Worm (Caenorhabditis elegans) whole organism, mixed stage, embryonic: ENCODE measurements around the gene him-10.
A peak's percentile ranks its signal among the peaks of the same experiment; 100 is the strongest.

ENCODE experiments used
- M03D4.4 ChIP-seq: sonication (generic microtip); optimal IDR thresholded peaks from 2 replicates; lab custom pipeline; 2017; ENCODE audit warnings: mild to moderate bottlenecking, missing genetic modification characterization, missing compliant biosample characterization
- bed-3 ChIP-seq: fragments of 200-800 bp; sonication (Bioruptor generic); optimal IDR thresholded peaks from 3 replicates; lab custom pipeline; 2018; ENCODE audit warnings: mild to moderate bottlenecking, missing genetic modification characterization, moderate library complexity, missing compliant biosample characterization
- ceh-39 ChIP-seq: fragments of 150-350 bp; optimal IDR thresholded peaks from 2 replicates; lab custom pipeline; 2014; ENCODE audit warnings: missing biosample characterization, missing genetic modification characterization
- ceh-43 ChIP-seq: fragments of 200-800 bp; sonication (Bioruptor generic); optimal IDR thresholded peaks from 2 replicates; lab custom pipeline; 2018; ENCODE audit warnings: mild to moderate bottlenecking, missing genetic modification characterization, moderate library complexity, missing compliant biosample characterization
- ceh-83 ChIP-seq: fragments of 200-800 bp; sonication (Bioruptor generic); optimal IDR thresholded peaks from 2 replicates; lab custom pipeline; 2018; ENCODE audit warnings: mild to moderate bottlenecking, missing genetic modification characterization, missing compliant biosample characterization
- cnd-1 ChIP-seq: fragments of 200-800 bp; sonication (Bioruptor generic); optimal IDR thresholded peaks from 2 replicates; lab custom pipeline; 2018; ENCODE audit warnings: mild to moderate bottlenecking, missing genetic modification characterization, missing compliant biosample characterization
- drap-1 ChIP-seq: fragments of 200-800 bp; sonication (Bioruptor generic); optimal IDR thresholded peaks from 3 replicates; lab custom pipeline; 2018; ENCODE audit warnings: mild to moderate bottlenecking, missing genetic modification characterization, missing compliant biosample characterization
- elt-1 ChIP-seq: sonication (generic microtip); optimal IDR thresholded peaks from 2 replicates; lab custom pipeline; 2017; ENCODE audit warnings: missing genetic modification characterization, mild to moderate bottlenecking, missing compliant biosample characterization, antibody characterized with exemption, moderate library complexity, borderline replicate concordance; ENCODE audit not compliant: insufficient read depth
- flh-1 ChIP-seq: fragments of 200-800 bp; sonication (Bioruptor generic); optimal IDR thresholded peaks from 2 replicates; lab custom pipeline; 2018; ENCODE audit warnings: mild to moderate bottlenecking, missing genetic modification characterization, moderate library complexity, missing compliant biosample characterization
- ham-2 ChIP-seq: fragments of 200-800 bp; sonication (Bioruptor generic); optimal IDR thresholded peaks from 2 replicates; lab custom pipeline; 2018; ENCODE audit warnings: mild to moderate bottlenecking, missing genetic modification characterization, missing compliant biosample characterization
- hlh-1 ChIP-seq: fragments of 150-350 bp; optimal IDR thresholded peaks from 2 replicates; lab custom pipeline; 2014; ENCODE audit warnings: missing biosample characterization, missing genetic modification reagents, missing genetic modification characterization
- lin-13 ChIP-seq: fragments of 150-350 bp; optimal IDR thresholded peaks from 2 replicates; lab custom pipeline; 2014; ENCODE audit warnings: missing biosample characterization, missing genetic modification characterization
- lin-32 ChIP-seq: fragments of 200-800 bp; sonication (Bioruptor generic); optimal IDR thresholded peaks from 2 replicates; lab custom pipeline; 2018; ENCODE audit warnings: mild to moderate bottlenecking, missing genetic modification characterization, missing compliant biosample characterization
- lsy-2 ChIP-seq: fragments of 150-350 bp; optimal IDR thresholded peaks from 2 replicates; lab custom pipeline; 2014; ENCODE audit warnings: missing biosample characterization, missing genetic modification characterization
- mab-5 ChIP-seq: fragments of 150-350 bp; optimal IDR thresholded peaks from 2 replicates; lab custom pipeline; 2014; ENCODE audit warnings: missing biosample characterization, missing genetic modification characterization
- mls-2 ChIP-seq: sonication (generic microtip); optimal IDR thresholded peaks from 2 replicates; lab custom pipeline; 2016; ENCODE audit warnings: mild to moderate bottlenecking, missing genetic modification characterization, moderate library complexity, missing compliant biosample characterization
- nhr-12 ChIP-seq: fragments of 150-350 bp; optimal IDR thresholded peaks from 2 replicates; lab custom pipeline; 2014; ENCODE audit warnings: missing biosample characterization, missing genetic modification characterization
- nhr-2 ChIP-seq: fragments of 150-350 bp; optimal IDR thresholded peaks from 2 replicates; lab custom pipeline; 2014; ENCODE audit warnings: missing biosample characterization, missing genetic modification characterization
- nhr-237 ChIP-seq: fragments of 150-350 bp; optimal IDR thresholded peaks from 2 replicates; lab custom pipeline; 2014; ENCODE audit warnings: missing biosample characterization, missing genetic modification characterization
- nhr-28 ChIP-seq: fragments of 150-350 bp; optimal IDR thresholded peaks from 2 replicates; lab custom pipeline; 2014; ENCODE audit warnings: missing biosample characterization, missing genetic modification characterization
- nhr-76 ChIP-seq: sonication (generic microtip); optimal IDR thresholded peaks from 2 replicates; lab custom pipeline; 2017; ENCODE audit warnings: missing biosample characterization, missing genetic modification characterization
- pha-4 ChIP-seq: fragments of 150-350 bp; optimal IDR thresholded peaks from 2 replicates; lab custom pipeline; 2018; ENCODE audit warnings: missing biosample characterization, missing genetic modification reagents, missing genetic modification characterization
- sem-2 ChIP-seq: fragments of 200-800 bp; sonication (Bioruptor generic); optimal IDR thresholded peaks from 2 replicates; lab custom pipeline; 2018; ENCODE audit warnings: mild to moderate bottlenecking, missing genetic modification characterization, missing compliant biosample characterization
- snpc-4 ChIP-seq: fragments of 150-350 bp; optimal IDR thresholded peaks from 2 replicates; lab custom pipeline; 2014; ENCODE audit warnings: missing biosample characterization, missing genetic modification characterization
- sptf-1 ChIP-seq: sonication (generic microtip); optimal IDR thresholded peaks from 2 replicates; lab custom pipeline; 2017; ENCODE audit warnings: mild to moderate bottlenecking, missing genetic modification characterization, moderate library complexity, missing compliant biosample characterization
- tbx-8 ChIP-seq: fragments of 200-800 bp; sonication (Bioruptor generic); optimal IDR thresholded peaks from 2 replicates; lab custom pipeline; 2018; ENCODE audit warnings: mild to moderate bottlenecking, missing genetic modification characterization, moderate library complexity, missing compliant biosample characterization
- unc-120 ChIP-seq: sonication (generic microtip); optimal IDR thresholded peaks from 2 replicates; lab custom pipeline; 2017; ENCODE audit warnings: missing genetic modification characterization, missing compliant biosample characterization; ENCODE audit not compliant: poor library complexity, severe bottlenecking
- unc-39 ChIP-seq: fragments of 150-350 bp; optimal IDR thresholded peaks from 2 replicates; lab custom pipeline; 2014; ENCODE audit warnings: missing biosample characterization, missing genetic modification characterization
- unc-62 ChIP-seq: fragments of 150-350 bp; optimal IDR thresholded peaks from 2 replicates; lab custom pipeline; 2014; ENCODE audit warnings: missing biosample characterization, missing genetic modification reagents, missing genetic modification characterization
- zip-8 ChIP-seq: fragments of 150-350 bp; optimal IDR thresholded peaks from 2 replicates; lab custom pipeline; 2014; ENCODE audit warnings: missing biosample characterization, missing genetic modification characterization
- ztf-11 ChIP-seq: fragments of 150-350 bp; optimal IDR thresholded peaks from 2 replicates; lab custom pipeline; 2014; ENCODE audit warnings: missing biosample characterization, missing genetic modification characterization

Gene him-10

DNA sequence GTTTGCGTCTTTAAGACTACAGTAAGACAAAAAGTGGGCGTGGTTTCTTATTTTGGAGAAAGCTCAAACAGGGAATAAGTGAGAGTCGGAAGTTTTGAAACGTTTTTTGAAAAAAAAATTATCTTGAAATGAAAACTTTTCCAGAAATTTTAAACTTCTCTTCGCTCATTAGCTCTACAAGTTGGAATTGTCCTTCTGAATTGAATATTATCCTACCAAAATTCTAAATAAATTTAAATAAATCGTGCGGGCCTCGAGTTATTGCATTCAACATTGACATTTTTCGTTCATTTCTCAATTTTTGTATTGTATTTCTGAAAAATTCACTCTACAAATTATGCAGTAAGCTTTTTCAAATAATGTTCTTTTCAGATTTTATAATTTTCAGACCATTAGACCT, 2.2 kb downstream of the him-10 start, which contains the start of gene R12B2.3:
TSS of gene R12B2.3 (plus strand) at position 301 of the 400 bp plus-strand sequence.
- no peak for TF ChIP-seq nhr-237 (tag; lab: Kevin White, UChicago)
- TF ChIP-seq lin-13 (tag; lab: Kevin White, UChicago) = no peak
- TF ChIP-seq bed-3 (GFP tag; lab: Kevin White, UChicago) = no peak
- TF ChIP-seq, all 35 proteins: peak for 0

DNA sequence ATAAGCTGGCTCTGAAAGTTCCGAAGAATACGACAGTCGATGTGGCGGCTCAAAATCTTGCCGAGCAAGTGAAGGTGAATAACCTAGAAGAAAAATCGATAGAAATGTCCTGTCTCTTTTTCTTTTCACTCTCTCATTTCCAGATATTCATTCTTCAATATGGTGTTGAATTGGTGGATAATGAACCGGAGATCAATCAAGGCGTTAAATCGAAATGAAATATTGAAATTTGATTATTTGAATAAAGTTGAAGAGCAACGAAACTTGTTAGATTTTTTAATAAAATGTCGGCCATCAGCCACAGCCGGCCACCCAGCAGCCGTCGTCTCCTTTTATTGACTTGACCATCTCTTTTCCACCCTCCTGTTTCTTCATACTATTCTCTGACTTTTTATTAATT, 3.7 kb downstream of the him-10 start, which contains the start of gene R12B2.2:
TSS of gene R12B2.2 (plus strand) at position 301 of the 400 bp plus-strand sequence.
- TF ChIP-seq unc-62 (GFP tag; lab: Kevin White, UChicago) (no peak), zip-8 (tag; lab: Kevin White, UChicago) (no peak), sptf-1 (no peak), drap-1 (no peak), nhr-12 (tag; lab: Kevin White, UChicago) (no peak)

DNA sequence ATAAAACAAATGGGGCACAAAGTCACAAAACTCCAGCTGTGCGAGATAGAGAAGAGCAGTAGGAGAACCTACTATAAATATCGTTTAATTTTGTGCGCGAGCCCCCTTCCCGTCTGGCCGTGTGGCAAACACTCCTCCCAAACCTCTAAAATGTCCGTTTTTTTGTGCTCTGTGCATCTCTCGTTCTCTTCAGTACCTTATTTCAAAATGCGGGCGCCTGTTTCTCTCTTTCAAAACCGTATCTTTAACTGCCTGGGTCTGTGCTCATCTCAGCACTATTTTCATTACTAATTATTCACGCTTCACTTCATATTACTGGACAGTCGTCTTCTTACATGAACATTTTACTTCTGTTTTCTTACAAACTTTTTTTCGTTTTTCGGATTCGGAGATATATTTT, 7.0 kb downstream of the him-10 start:
- TF ChIP-seq cnd-1 (tag; lab: Kevin White, UChicago) = no peak
- no peak for TF ChIP-seq unc-120
- no peak for TF ChIP-seq ceh-43 (GFP tag; lab: Kevin White, UChicago)
- TF ChIP-seq nhr-28 (tag; lab: Kevin White, UChicago) = no peak
- TF ChIP-seq ceh-83 (GFP tag; lab: Kevin White, UChicago) = no peak
- no peak for TF ChIP-seq ham-2 (GFP tag; lab: Kevin White, UChicago)
- TF ChIP-seq nhr-237 (tag; lab: Kevin White, UChicago) = no peak
- no peak for TF ChIP-seq drap-1
- no peak for TF ChIP-seq M03D4.4 (tag; lab: Kevin White, UChicago)
- no peak for TF ChIP-seq nhr-2 (tag; lab: Kevin White, UChicago)
- no peak for TF ChIP-seq ztf-11 (tag; lab: Kevin White, UChicago)
- TF ChIP-seq nhr-76 (tag; lab: Kevin White, UChicago) = no peak
- TF ChIP-seq hlh-1 = no peak
- no peak for TF ChIP-seq unc-39 (tag; lab: Kevin White, UChicago)

DNA sequence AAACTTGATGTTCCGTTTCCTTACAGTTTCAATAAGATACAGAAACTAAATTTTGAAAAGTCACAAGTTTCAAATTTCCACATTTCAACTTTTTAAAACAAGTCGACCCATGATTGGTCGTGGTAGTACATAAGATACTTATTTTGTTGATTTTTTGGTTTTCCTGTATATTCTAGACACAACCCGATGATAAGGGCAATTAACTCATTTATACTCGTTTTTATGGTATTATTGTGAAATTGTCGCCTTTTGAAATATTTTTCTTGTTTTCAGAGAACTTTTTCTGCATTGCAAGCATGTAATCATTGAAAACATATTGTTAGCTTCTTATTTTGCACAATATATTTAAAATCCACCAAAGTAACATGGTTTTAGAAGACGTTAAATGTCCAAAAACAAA, 8.9 kb downstream of the him-10 start:
- no peak for TF ChIP-seq lin-32 (GFP tag; lab: Kevin White, UChicago)
- TF ChIP-seq M03D4.4 (tag; lab: Kevin White, UChicago) = no peak
- no peak for TF ChIP-seq mab-5 (tag; lab: Kevin White, UChicago)
- TF ChIP-seq lsy-2 (tag; lab: Kevin White, UChicago) = no peak

DNA sequence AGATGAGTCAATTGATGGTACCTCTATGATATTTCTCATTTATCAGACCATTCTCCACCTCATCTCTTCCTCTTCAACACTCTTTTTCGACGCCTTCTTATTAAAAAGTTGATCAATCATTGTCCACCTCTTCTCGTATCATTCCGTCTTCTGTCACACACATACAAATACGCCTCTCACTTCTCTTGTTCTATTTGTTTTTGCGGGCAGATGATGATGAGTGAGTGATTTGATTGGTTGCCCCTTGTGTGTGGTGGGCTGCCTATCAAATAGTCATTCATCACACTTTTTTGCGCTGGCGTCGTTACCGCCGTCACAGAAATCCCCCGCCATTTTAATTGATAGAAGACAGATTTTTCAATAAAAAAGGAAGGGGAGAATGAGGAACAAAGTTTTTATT, 9.6 kb downstream of the him-10 start:
- TF ChIP-seq unc-62 (GFP tag; lab: Kevin White, UChicago) (peak; percentile 59), ceh-83 (GFP tag; lab: Kevin White, UChicago) (no peak), sptf-1 (no peak), lin-32 (GFP tag; lab: Kevin White, UChicago) (no peak), nhr-76 (tag; lab: Kevin White, UChicago) (no peak)

DNA sequence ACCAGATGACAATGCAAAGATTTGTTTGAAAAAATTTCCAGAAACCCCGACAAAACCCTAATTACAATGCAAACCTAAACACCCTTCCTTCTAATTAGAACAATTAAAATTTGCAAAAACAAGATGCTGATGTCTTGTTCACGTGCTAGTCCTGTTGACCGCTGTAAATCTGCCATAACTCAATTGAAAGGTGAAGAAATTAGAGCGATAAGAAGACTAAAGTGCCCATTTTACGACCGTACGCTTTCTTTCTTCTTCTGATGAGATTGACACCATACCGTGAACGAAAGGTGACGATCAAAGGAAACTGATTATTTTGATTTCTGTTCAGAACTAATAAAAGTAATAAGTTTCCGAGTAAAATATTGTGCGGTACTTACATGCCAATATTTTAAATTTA, 10.4 kb downstream of the him-10 start:
- TF ChIP-seq ham-2 (GFP tag; lab: Kevin White, UChicago) = no peak
- no peak for TF ChIP-seq ceh-43 (GFP tag; lab: Kevin White, UChicago)
- TF ChIP-seq snpc-4 (tag; lab: Kevin White, UChicago) = no peak
- TF ChIP-seq zip-8 (tag; lab: Kevin White, UChicago) = no peak
- TF ChIP-seq bed-3 (GFP tag; lab: Kevin White, UChicago) = no peak
- no peak for TF ChIP-seq M03D4.4 (tag; lab: Kevin White, UChicago)
- no peak for TF ChIP-seq hlh-1
- TF ChIP-seq elt-1 (tag; lab: Kevin White, UChicago) = no peak
- TF ChIP-seq nhr-28 (tag; lab: Kevin White, UChicago) = no peak
- no peak for TF ChIP-seq mls-2

DNA sequence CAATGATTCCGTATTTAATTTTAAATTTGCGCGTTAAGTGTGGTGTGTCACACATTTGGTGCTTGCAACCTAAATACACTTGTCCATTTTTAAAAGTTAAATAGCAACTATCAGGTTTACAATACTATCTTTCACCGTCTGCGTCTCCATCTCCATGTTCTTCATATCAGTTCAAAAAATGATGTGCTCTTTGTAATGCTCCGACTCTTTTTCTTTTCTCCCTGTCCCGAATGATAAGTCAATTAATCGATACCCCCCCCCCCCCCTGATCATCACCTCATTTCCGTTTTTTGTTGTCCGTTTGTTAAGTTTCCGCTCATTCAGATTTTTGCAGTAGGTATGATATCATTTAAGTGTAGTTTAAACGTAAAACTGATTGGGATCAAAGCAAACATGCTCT, 11.0 kb downstream of the him-10 start:
- TF ChIP-seq nhr-28 (tag; lab: Kevin White, UChicago) (no peak), ceh-83 (GFP tag; lab: Kevin White, UChicago) (no peak), flh-1 (GFP tag; lab: Kevin White, UChicago) (no peak), drap-1 (no peak), zip-8 (tag; lab: Kevin White, UChicago) (no peak), nhr-12 (tag; lab: Kevin White, UChicago) (no peak), sem-2 (GFP tag; lab: Kevin White, UChicago) (no peak), pha-4 (tag; lab: Kevin White, UChicago) (no peak), elt-1 (tag; lab: Kevin White, UChicago) (no peak), tbx-8 (GFP tag; lab: Kevin White, UChicago) (no peak), hlh-1 (no peak), ceh-39 (no peak), sptf-1 (no peak), lin-32 (GFP tag; lab: Kevin White, UChicago) (no peak), nhr-2 (tag; lab: Kevin White, UChicago) (no peak), ceh-43 (GFP tag; lab: Kevin White, UChicago) (no peak), nhr-237 (tag; lab: Kevin White, UChicago) (no peak)
